Worm (Caenorhabditis elegans) whole organism, early embryonic: Measurements from ENCODE around the gene C16C8.22.

Source experiments
- B0310.2 ChIP-seq: sonication (generic microtip); optimal IDR thresholded peaks from 2 replicates; lab custom pipeline; 2016; ENCODE audit warnings: mild to moderate bottlenecking, missing genetic modification characterization, missing compliant biosample characterization
- F13C5.2 ChIP-seq: sonication (generic microtip); optimal IDR thresholded peaks from 2 replicates; lab custom pipeline; 2017; ENCODE audit warnings: mild to moderate bottlenecking, missing genetic modification characterization, inconsistent platforms, missing compliant biosample characterization
- aly-1 ChIP-seq: sonication (generic microtip); optimal IDR thresholded peaks from 2 replicates; lab custom pipeline; 2016; ENCODE audit warnings: missing genetic modification characterization, missing compliant biosample characterization
- ama-1 ChIP-seq: fragments of 150-350 bp; optimal IDR thresholded peaks from 2 replicates; lab custom pipeline; 2014
- ceh-13 ChIP-seq: fragments of 200-800 bp; sonication (Bioruptor generic); optimal IDR thresholded peaks from 2 replicates; lab custom pipeline; 2018; ENCODE audit warnings: mild to moderate bottlenecking, missing genetic modification characterization, missing compliant biosample characterization
- ceh-36 ChIP-seq: sonication (generic microtip); optimal IDR thresholded peaks from 2 replicates; lab custom pipeline; 2016; ENCODE audit warnings: missing genetic modification characterization, inconsistent platforms, missing compliant biosample characterization
- ets-7 ChIP-seq: sonication (generic microtip); optimal IDR thresholded peaks from 2 replicates; lab custom pipeline; 2016; ENCODE audit warnings: missing genotype, missing genetic modification characterization, missing compliant biosample characterization
- flt-1 ChIP-seq: fragments of 200-800 bp; sonication (Bioruptor generic); IDR thresholded peaks from 2 replicates; pipeline ENCODE4 v1.3.6; 2022; ENCODE audit warnings: missing genetic modification characterization, missing compliant biosample characterization
- hmbx-1 ChIP-seq: sonication (generic microtip); optimal IDR thresholded peaks from 2 replicates; lab custom pipeline; 2016; ENCODE audit warnings: mild to moderate bottlenecking, missing genetic modification characterization, missing compliant biosample characterization
- hmg-4 ChIP-seq: fragments of 200-800 bp; sonication (Bioruptor generic); optimal IDR thresholded peaks from 2 replicates; lab custom pipeline; 2018; ENCODE audit warnings: mild to moderate bottlenecking, missing genetic modification characterization, missing compliant biosample characterization
- hnd-1 ChIP-seq: sonication (generic microtip); optimal IDR thresholded peaks from 2 replicates; lab custom pipeline; 2016; ENCODE audit warnings: missing genetic modification characterization, missing compliant biosample characterization
- pes-1 ChIP-seq: fragments of 200-800 bp; sonication (Bioruptor generic); IDR thresholded peaks from 2 replicates; pipeline ENCODE4 v1.3.6; 2022; ENCODE audit warnings: missing genetic modification reagents, missing genetic modification characterization, missing compliant biosample characterization
- scrt-1 ChIP-seq: fragments of 200-800 bp; sonication (Bioruptor generic); IDR thresholded peaks from 2 replicates; pipeline ENCODE4 v1.3.6; 2022; ENCODE audit warnings: missing genetic modification characterization, missing compliant biosample characterization
- sea-1 ChIP-seq: fragments of 200-800 bp; sonication (Bioruptor generic); conservative IDR thresholded peaks from 2 replicates; pipeline ENCODE4 v1.3.6; 2022; ENCODE audit warnings: missing genetic modification characterization, missing compliant biosample characterization
- tbx-11 ChIP-seq: fragments of 200-800 bp; sonication (Bioruptor generic); IDR thresholded peaks from 2 replicates; pipeline ENCODE4 v1.3.6; 2022; ENCODE audit warnings: missing genetic modification characterization, missing compliant biosample characterization
- tbx-37 ChIP-seq: fragments of 200-800 bp; sonication (Bioruptor generic); conservative IDR thresholded peaks from 2 replicates; pipeline ENCODE4 v1.3.6; 2022; ENCODE audit warnings: missing genetic modification reagents, missing genetic modification characterization, missing compliant biosample characterization
- tra-4 ChIP-seq: sonication (generic microtip); optimal IDR thresholded peaks from 2 replicates; lab custom pipeline; 2017; ENCODE audit warnings: missing genetic modification characterization, missing compliant biosample characterization

C16C8.22 gene

DNA sequence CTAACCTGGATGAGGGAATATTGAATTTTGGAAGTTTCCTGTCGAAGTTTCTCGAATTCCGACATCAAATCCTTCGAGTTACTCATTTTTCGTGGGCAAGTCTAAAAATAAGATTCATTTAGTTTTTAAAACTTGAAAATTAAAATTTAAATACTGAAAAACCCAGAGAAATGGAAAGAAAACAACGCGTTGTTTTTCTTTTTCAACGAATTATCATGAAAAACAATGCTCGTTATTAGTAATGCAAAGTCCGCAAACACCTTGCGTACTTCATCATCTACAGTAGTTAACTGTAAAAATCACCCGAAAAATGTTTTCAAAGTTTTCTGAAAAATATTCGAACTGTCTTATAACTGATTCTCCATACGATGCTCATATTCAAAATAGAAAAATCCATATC lies 1.2 kb upstream of the C16C8.22 start, which contains the start of gene C16C8.4:
Gene C16C8.4, minus strand, starts transcription at position 101 of the 400 bp plus-strand sequence.
- TF ChIP-seq sea-1 (GFP tag; lab: Robert Waterston, UW) (no peak), ceh-36 (tag; lab: Kevin White, UChicago) (no peak), scrt-1 (GFP tag; lab: Robert Waterston, UW) (no peak), ama-1 (lab: Kevin White, UChicago) (no peak), tbx-37 (GFP tag; lab: Robert Waterston, UW) (no peak), hnd-1 (tag; lab: Kevin White, UChicago) (no peak), hmbx-1 (no peak), B0310.2 (tag; lab: Kevin White, UChicago) (no peak), flt-1 (GFP tag; lab: Robert Waterston, UW) (no peak)

ce11 chrII:3441377-3441776 lies 1.7 kb downstream of the C16C8.22 start, which contains the start of gene C16C8.27:
TSS of gene C16C8.27 (plus strand) at chrII:3441677.
- TF ChIP-seq hnd-1 (tag; lab: Kevin White, UChicago) (no peak), ets-7 (tag; lab: Kevin White, UChicago) (no peak), sea-1 (GFP tag; lab: Robert Waterston, UW) (no peak), flt-1 (GFP tag; lab: Robert Waterston, UW) (no peak), ceh-13 (GFP tag; lab: Kevin White, UChicago) (no peak), tbx-11 (GFP tag; lab: Robert Waterston, UW) (no peak), hmbx-1 (no peak), pes-1 (GFP tag; lab: Robert Waterston, UW) (no peak), tra-4 (tag; lab: Kevin White, UChicago) (no peak)

DNA sequence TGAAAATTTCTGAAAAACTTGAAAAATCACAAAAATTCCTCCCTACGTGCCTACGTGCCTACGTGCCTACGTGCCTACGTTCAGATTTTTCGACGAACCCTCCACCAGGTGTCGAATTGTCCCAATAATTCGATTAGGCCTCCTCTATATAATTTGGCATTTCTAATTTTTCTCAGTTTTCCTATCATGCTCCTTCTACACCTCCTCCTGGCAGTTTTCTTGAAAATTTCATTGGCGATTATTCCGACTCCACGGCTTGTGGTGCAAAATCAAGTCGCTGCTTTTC lies 2.5 kb downstream of the C16C8.22 start, which contains the start of gene C16C8.17:
Gene C16C8.17, plus strand, starts transcription at position 187 of the 286 bp plus-strand sequence.
- TF ChIP-seq hmbx-1 (no peak), sea-1 (GFP tag; lab: Robert Waterston, UW) (no peak), hnd-1 (tag; lab: Kevin White, UChicago) (no peak), F13C5.2 (tag; lab: Kevin White, UChicago) (no peak)

DNA sequence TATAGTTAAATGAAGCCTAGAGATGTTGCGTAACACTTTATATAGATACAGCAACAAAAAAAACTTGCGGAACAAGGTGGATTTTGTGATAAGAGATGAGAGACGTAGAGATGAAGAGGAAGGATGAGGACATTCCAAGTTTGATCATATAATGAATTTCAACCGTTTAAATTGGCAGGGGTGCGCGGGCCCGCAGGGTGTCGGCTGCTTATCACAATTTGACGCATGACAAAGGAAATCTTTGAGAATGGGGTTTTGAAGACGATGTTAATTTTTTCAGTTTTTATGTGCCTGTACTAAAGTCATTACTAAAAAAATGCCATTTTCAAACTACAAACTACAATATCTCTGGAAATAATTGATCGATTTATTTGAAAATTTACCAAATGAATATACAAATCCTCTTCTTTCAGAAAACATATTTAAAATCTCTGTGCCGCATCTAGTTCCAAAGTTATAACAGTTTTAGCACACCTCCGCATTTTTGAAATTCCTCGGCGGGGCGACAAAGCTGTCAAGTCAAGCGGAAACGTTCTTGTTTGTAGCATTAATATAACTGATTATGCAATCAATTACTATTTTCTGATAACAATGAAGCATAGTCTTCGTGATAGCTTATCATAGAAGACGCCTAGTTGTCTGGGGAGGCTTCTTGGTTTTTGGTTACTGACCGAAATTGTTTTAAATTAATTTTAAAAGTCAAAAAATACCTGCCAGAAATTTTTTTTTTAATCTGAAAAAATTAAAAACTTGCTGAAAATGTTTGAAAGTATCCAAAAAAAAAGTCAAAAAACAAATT lies 3.0 kb downstream of the C16C8.22 start:
- no peak for TF ChIP-seq pes-1 (GFP tag; lab: Robert Waterston, UW)
- TF ChIP-seq ets-7 (tag; lab: Kevin White, UChicago): no peak
- no peak for TF ChIP-seq ama-1 (lab: Kevin White, UChicago)
- TF ChIP-seq tbx-11 (GFP tag; lab: Robert Waterston, UW): no peak
- TF ChIP-seq tra-4 (tag; lab: Kevin White, UChicago): no peak
- TF ChIP-seq tbx-37 (GFP tag; lab: Robert Waterston, UW): no peak
- TF ChIP-seq sea-1 (GFP tag; lab: Robert Waterston, UW): no peak
- no peak for TF ChIP-seq ceh-36 (tag; lab: Kevin White, UChicago)
- TF ChIP-seq B0310.2 (tag; lab: Kevin White, UChicago): no peak
- TF ChIP-seq flt-1 (GFP tag; lab: Robert Waterston, UW): no peak
- TF ChIP-seq ceh-13 (GFP tag; lab: Kevin White, UChicago): no peak
- TF ChIP-seq scrt-1 (GFP tag; lab: Robert Waterston, UW): no peak
- TF ChIP-seq F13C5.2 (tag; lab: Kevin White, UChicago): no peak
- TF ChIP-seq hnd-1 (tag; lab: Kevin White, UChicago): no peak
- no peak for TF ChIP-seq hmg-4 (GFP tag; lab: Kevin White, UChicago)

- TF ChIP-seq ceh-13 (GFP tag; lab: Kevin White, UChicago) (peak; percentile 35), B0310.2 (tag; lab: Kevin White, UChicago) (peak; percentile 70), ama-1 (lab: Kevin White, UChicago) (no peak), tra-4 (tag; lab: Kevin White, UChicago) (no peak), pes-1 (GFP tag; lab: Robert Waterston, UW) (peak; percentile 84), sea-1 (GFP tag; lab: Robert Waterston, UW) (peak; percentile 52; the same call in 1 of the 2 replicates), hnd-1 (tag; lab: Kevin White, UChicago) (peak; percentile 62), hmg-4 (GFP tag; lab: Kevin White, UChicago) (peak; percentile 71), scrt-1 (GFP tag; lab: Robert Waterston, UW) (peak; percentile 74), F13C5.2 (tag; lab: Kevin White, UChicago) (peak; percentile 13), tbx-11 (GFP tag; lab: Robert Waterston, UW) (peak; percentile 67), ceh-36 (tag; lab: Kevin White, UChicago) (peak; percentile 76), aly-1 (peak; percentile 67), hmbx-1 (no peak), flt-1 (GFP tag; lab: Robert Waterston, UW) (peak; percentile 73), tbx-37 (GFP tag; lab: Robert Waterston, UW) (peak; percentile 48), ets-7 (tag; lab: Kevin White, UChicago) (peak; percentile 39)
Measured at ce11 chrII:3439244-3439698, 3.8 kb downstream of the C16C8.22 start.

- TF ChIP-seq ama-1 (lab: Kevin White, UChicago) (no peak), ets-7 (tag; lab: Kevin White, UChicago) (no peak), F13C5.2 (tag; lab: Kevin White, UChicago) (no peak), scrt-1 (GFP tag; lab: Robert Waterston, UW) (no peak), flt-1 (GFP tag; lab: Robert Waterston, UW) (no peak)
Measured at ce11 chrII:3438280-3438679, 4.8 kb downstream of the C16C8.22 start.

DNA sequence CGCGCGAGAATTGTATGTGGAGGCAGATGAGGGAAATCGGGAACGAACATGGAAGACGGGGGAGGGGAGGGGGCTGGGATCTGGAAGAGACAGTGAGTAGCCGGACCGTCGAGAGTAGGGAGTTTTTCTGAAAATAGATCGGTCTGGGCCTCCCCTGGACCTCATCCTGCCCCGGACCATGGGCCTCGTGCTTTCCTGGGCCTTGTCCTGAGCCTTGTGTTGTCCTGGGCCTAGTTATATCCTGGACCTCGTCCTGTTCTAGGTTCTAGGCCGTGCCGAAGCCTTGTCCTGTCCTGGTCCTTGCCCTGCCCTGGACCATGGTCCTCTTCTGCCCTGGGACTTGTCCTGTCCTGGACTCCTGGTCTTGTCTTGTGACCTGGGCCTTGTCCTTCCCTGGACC lies 5.7 kb downstream of the C16C8.22 start:
- TF ChIP-seq tbx-11 (GFP tag; lab: Robert Waterston, UW) (0 out of 2 replicates have a peak, but pooled peaks have one; percentile 21), hmbx-1 (no peak)
